Fruit fly (Drosophila melanogaster) Kc167 (cell line): ENCODE data around the gene Gr22a.

Experiments
- Myc ChIP-seq: fragments of >200 bp; optimal IDR thresholded peaks from 2 replicates; lab custom pipeline; 2017; ENCODE audit warnings: missing external identifiers
- Sin3A ChIP-seq: fragments of >200 bp; optimal IDR thresholded peaks from 2 replicates; lab custom pipeline; 2018; ENCODE audit warnings: missing external identifiers
- h ChIP-seq: fragments of >200 bp; optimal IDR thresholded peaks from 3 replicates; lab custom pipeline; 2018; ENCODE audit warnings: missing external identifiers
- insv ChIP-seq: fragments of >200 bp; optimal IDR thresholded peaks from 3 replicates; lab custom pipeline; 2018; ENCODE audit warnings: missing external identifiers
- psq ChIP-seq: fragments of >200 bp; optimal IDR thresholded peaks from 2 replicates; lab custom pipeline; 2017; ENCODE audit warnings: missing external identifiers
- ttk ChIP-seq: sonication (Bioruptor generic); optimal IDR thresholded peaks from 2 replicates; lab custom pipeline; 2017; ENCODE audit warnings: missing external identifiers

Gr22a gene

dm6 chr2L:1787929-1788328, 6.8 kb downstream of the Gr22a start:
- TF ChIP-seq Myc (lab: Kevin White, UChicago) (no peak), insv (lab: Kevin White, UChicago) (no peak), Sin3A (no peak), ttk (lab: Kevin White, UChicago) (no peak), h (lab: Kevin White, UChicago) (no peak), psq (lab: Kevin White, UChicago) (no peak)

- no peak for TF ChIP-seq insv (lab: Kevin White, UChicago)
- TF ChIP-seq psq (lab: Kevin White, UChicago) = no peak
These were observed 11.0 kb downstream of the Gr22a start, which contains the start of gene Gr22e for dm6 chr2L:1783762-1784161. Gene Gr22e, plus strand, starts transcription at chr2L:1784062.

DNA sequence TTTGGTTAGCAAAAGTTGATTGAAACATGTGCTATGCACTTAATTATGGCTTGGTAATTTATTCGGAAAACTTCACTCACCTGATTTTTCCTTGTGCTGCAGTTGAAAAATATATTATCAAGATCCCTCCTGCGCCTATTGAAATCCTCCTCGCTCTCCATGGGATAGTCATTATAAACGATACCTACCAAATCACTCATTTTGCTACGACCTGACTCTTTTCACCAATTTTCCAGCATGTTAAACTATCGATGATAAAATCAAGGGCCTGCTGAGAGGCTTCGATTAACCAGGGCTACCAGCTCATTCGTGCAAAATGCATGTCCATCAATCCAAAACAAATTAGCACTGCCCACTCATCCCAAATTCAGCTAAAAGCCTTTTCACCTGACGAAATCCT, 35.9 kb downstream of the Gr22a start, which contains the start of gene CG17650:
Gene CG17650 (minus strand): TSS at position 241 of the 400 bp plus-strand sequence.
- TF ChIP-seq h (lab: Kevin White, UChicago) (no peak), Myc (lab: Kevin White, UChicago) (no peak), psq (lab: Kevin White, UChicago) (no peak), Sin3A (no peak), ttk (lab: Kevin White, UChicago) (no peak), insv (lab: Kevin White, UChicago) (no peak)

DNA sequence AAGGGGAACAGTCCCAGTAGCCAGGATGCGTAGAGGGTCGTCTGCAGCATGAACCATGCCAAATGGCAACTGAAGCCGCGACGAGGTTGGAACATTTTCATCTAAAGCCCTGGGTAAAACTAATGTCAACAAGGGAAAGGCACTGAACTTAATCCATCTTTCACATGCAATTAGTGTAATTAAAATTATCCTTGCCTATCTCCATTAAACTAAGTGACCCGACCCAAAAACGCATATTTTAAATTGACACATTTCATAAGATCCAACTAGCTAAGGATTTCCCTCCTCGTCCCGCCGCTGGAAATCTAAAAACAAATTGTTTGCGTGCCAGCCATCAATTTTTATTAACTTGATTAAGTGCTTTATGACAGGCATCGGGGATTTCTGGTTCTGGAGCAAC, 38.4 kb downstream of the Gr22a start, which contains the start of gene Gr22f:
Gene Gr22f (minus strand): TSS at position 101 of the 400 bp plus-strand sequence.
- no peak for TF ChIP-seq Myc (lab: Kevin White, UChicago)
- TF ChIP-seq insv (lab: Kevin White, UChicago) = no peak
- no peak for TF ChIP-seq ttk (lab: Kevin White, UChicago)
- no peak for TF ChIP-seq psq (lab: Kevin White, UChicago)
- TF ChIP-seq Sin3A = no peak
- no peak for TF ChIP-seq h (lab: Kevin White, UChicago)

- TF ChIP-seq ttk (lab: Kevin White, UChicago) (no peak), insv (lab: Kevin White, UChicago) (no peak)
These were observed 42.8 kb downstream of the Gr22a start, which contains the start of the genes CG17712 and CG17648 for dm6 chr2L:1751953-1752352. Gene CG17712, minus strand, starts transcription at chr2L:1752122. Gene CG17648, plus strand, starts transcription at chr2L:1752308.

DNA sequence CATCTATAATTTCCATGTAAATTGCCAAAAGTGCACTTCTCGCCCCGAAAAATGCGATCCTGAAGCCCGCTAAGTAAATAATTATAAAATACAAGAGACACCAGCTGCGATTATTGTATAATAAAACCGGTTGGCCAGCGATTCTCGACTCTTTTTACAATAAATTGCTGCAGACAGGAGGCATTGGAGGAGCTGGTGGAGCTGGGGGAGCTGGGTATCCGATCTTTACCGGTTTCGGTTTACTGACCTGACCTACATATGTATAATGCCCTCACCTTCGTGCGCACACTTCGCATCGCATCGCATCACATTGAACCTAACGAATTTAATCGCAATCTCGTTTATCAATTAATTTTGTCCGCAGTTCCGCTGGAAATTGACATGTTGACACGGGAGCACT, 46.3 kb downstream of the Gr22a start:
- no peak for TF ChIP-seq Sin3A
- no peak for TF ChIP-seq h (lab: Kevin White, UChicago)
- TF ChIP-seq insv (lab: Kevin White, UChicago) = no peak
- TF ChIP-seq Myc (lab: Kevin White, UChicago) = no peak
- TF ChIP-seq psq (lab: Kevin White, UChicago) = no peak
- no peak for TF ChIP-seq ttk (lab: Kevin White, UChicago)

- no peak for TF ChIP-seq Sin3A
- TF ChIP-seq psq (lab: Kevin White, UChicago) = no peak
- TF ChIP-seq insv (lab: Kevin White, UChicago) = no peak
- no peak for TF ChIP-seq h (lab: Kevin White, UChicago)
- no peak for TF ChIP-seq Myc (lab: Kevin White, UChicago)
- no peak for TF ChIP-seq ttk (lab: Kevin White, UChicago)
These were observed 50.9 kb downstream of the Gr22a start for dm6 chr2L:1743800-1744199.
